Worm (Caenorhabditis elegans) whole organism, L2 larva: ENCODE measurements around the gene fcd-2.
"Not testable (repeated sequence)": the region's sequence is repeated elsewhere in the genome, so short reads cannot be mapped to it uniquely, and the experiment has no call there.

Source experiments
- C34F6.9 ChIP-seq: fragments of 150-350 bp; optimal IDR thresholded peaks from 2 replicates; lab custom pipeline; 2014; ENCODE audit warnings: missing biosample characterization, missing genetic modification characterization
- F13H6.1 ChIP-seq: sonication (generic microtip); optimal IDR thresholded peaks from 2 replicates; lab custom pipeline; 2016; ENCODE audit warnings: missing genetic modification characterization, missing compliant biosample characterization
- R02D3.7 ChIP-seq: fragments of 150-350 bp; optimal IDR thresholded peaks from 2 replicates; lab custom pipeline; 2014; ENCODE audit warnings: missing biosample characterization, missing genetic modification characterization
- Y55F3AM.14 ChIP-seq: fragments of 200-800 bp; sonication (Bioruptor generic); optimal IDR thresholded peaks from 2 replicates; lab custom pipeline; 2018; ENCODE audit warnings: mild to moderate bottlenecking, missing genetic modification characterization, missing compliant biosample characterization
- ZK546.5 ChIP-seq: sonication (generic microtip); optimal IDR thresholded peaks from 2 replicates; lab custom pipeline; 2017; ENCODE audit warnings: missing biosample characterization, missing genetic modification characterization
- alr-1 ChIP-seq: fragments of 150-350 bp; optimal IDR thresholded peaks from 2 replicates; lab custom pipeline; 2014; ENCODE audit warnings: missing biosample characterization, missing genetic modification characterization
- aly-2 ChIP-seq: fragments of 150-350 bp; optimal IDR thresholded peaks from 2 replicates; lab custom pipeline; 2014; ENCODE audit warnings: missing biosample characterization, missing genetic modification characterization
- ama-1 ChIP-seq: fragments of 150-350 bp; optimal IDR thresholded peaks from 2 replicates; lab custom pipeline; 2018; ENCODE audit warnings: inconsistent platforms
- blmp-1 ChIP-seq: sonication (generic microtip); optimal IDR thresholded peaks from 2 replicates; lab custom pipeline; 2017; ENCODE audit warnings: missing genetic modification characterization, mild to moderate bottlenecking, missing compliant biosample characterization, antibody characterized with exemption, moderate library complexity; ENCODE audit not compliant: insufficient read depth
- ceh-16 ChIP-seq: fragments of 150-350 bp; optimal IDR thresholded peaks from 2 replicates; lab custom pipeline; 2014; ENCODE audit warnings: missing biosample characterization, missing genetic modification characterization
- dmd-4 ChIP-seq: sonication (generic microtip); optimal IDR thresholded peaks from 2 replicates; lab custom pipeline; 2017; ENCODE audit warnings: missing biosample characterization, missing genetic modification characterization
- egl-27 ChIP-seq: sonication (generic microtip); optimal IDR thresholded peaks from 3 replicates; lab custom pipeline; 2017; ENCODE audit warnings: missing biosample characterization, missing genetic modification reagents, missing genetic modification characterization
- elt-1 ChIP-seq: fragments of 150-350 bp; optimal IDR thresholded peaks from 2 replicates; lab custom pipeline; 2014; ENCODE audit warnings: missing biosample characterization, missing genetic modification characterization
- lin-11 ChIP-seq: fragments of 150-350 bp; sonication (generic microtip); optimal IDR thresholded peaks from 2 replicates; lab custom pipeline; 2014; ENCODE audit warnings: missing biosample characterization, missing genetic modification characterization, inconsistent platforms, mixed read lengths
- lin-13 ChIP-seq: fragments of 150-350 bp; optimal IDR thresholded peaks from 2 replicates; lab custom pipeline; 2014; ENCODE audit warnings: missing biosample characterization, missing genetic modification reagents, missing genetic modification characterization
- lsy-2 ChIP-seq, 2 experiments: fragments of 150-350 bp in 1 of 2; sonication (generic microtip) in 1 of 2; optimal IDR thresholded peaks; 2 replicates each; lab custom pipeline; 2014 to 2017; ENCODE audit warnings: missing biosample characterization in 2 of 2, missing genetic modification characterization in 2 of 2
- mbf-1 ChIP-seq: sonication (generic microtip); optimal IDR thresholded peaks from 2 replicates; lab custom pipeline; 2017; ENCODE audit warnings: missing biosample characterization, missing genetic modification characterization
- nhr-10 ChIP-seq: sonication (generic microtip); optimal IDR thresholded peaks from 2 replicates; lab custom pipeline; 2017; ENCODE audit warnings: missing biosample characterization, missing genetic modification characterization
- nhr-11 ChIP-seq: fragments of 150-350 bp; optimal IDR thresholded peaks from 2 replicates; lab custom pipeline; 2014; ENCODE audit warnings: missing biosample characterization, missing genetic modification characterization
- nhr-129 ChIP-seq: fragments of 150-350 bp; optimal IDR thresholded peaks from 2 replicates; lab custom pipeline; 2014; ENCODE audit warnings: missing biosample characterization, missing genetic modification characterization
- nhr-23 ChIP-seq: fragments of 150-350 bp; optimal IDR thresholded peaks from 2 replicates; lab custom pipeline; 2014; ENCODE audit warnings: missing biosample characterization, missing genetic modification reagents, missing genetic modification characterization
- nhr-25 ChIP-seq: fragments of 150-350 bp; sonication (generic microtip); optimal IDR thresholded peaks from 3 replicates; lab custom pipeline; 2014; ENCODE audit warnings: missing biosample characterization, missing genetic modification characterization
- nhr-6 ChIP-seq: fragments of 150-350 bp; optimal IDR thresholded peaks from 2 replicates; lab custom pipeline; 2014; ENCODE audit warnings: missing biosample characterization, missing genetic modification characterization
- peb-1 ChIP-seq: fragments of 150-350 bp; optimal IDR thresholded peaks from 2 replicates; lab custom pipeline; 2014; ENCODE audit warnings: missing biosample characterization, missing genetic modification characterization
- sem-4 ChIP-seq: fragments of 150-350 bp; optimal IDR thresholded peaks from 2 replicates; lab custom pipeline; 2014; ENCODE audit warnings: missing biosample characterization, missing genetic modification reagents, missing genetic modification characterization
- sma-9 ChIP-seq, 2 experiments: fragments of 150-350 bp in 1 of 2; sonication (generic microtip) in 1 of 2; optimal IDR thresholded peaks; 2 replicates each; lab custom pipeline; 2014 to 2016; ENCODE audit warnings: missing genetic modification characterization in 2 of 2, mild to moderate bottlenecking in 1 of 2, missing biosample characterization in 1 of 2, missing compliant biosample characterization in 1 of 2, missing genetic modification reagents in 1 of 2, moderate library complexity in 1 of 2
- snpc-4 ChIP-seq: fragments of 150-350 bp; optimal IDR thresholded peaks from 2 replicates; lab custom pipeline; 2014; ENCODE audit warnings: missing biosample characterization, missing genetic modification characterization
- unc-39 ChIP-seq: fragments of 150-350 bp; optimal IDR thresholded peaks from 2 replicates; lab custom pipeline; 2014; ENCODE audit warnings: missing biosample characterization, missing genetic modification characterization
- unc-62 ChIP-seq: fragments of 150-350 bp; optimal IDR thresholded peaks from 2 replicates; lab custom pipeline; 2014; ENCODE audit warnings: missing biosample characterization, missing genetic modification reagents, missing genetic modification characterization
- zag-1 ChIP-seq: fragments of 150-350 bp; optimal IDR thresholded peaks from 2 replicates; lab custom pipeline; 2014; ENCODE audit warnings: missing biosample characterization, missing genetic modification characterization
- ztf-1 ChIP-seq: fragments of 200-800 bp; sonication (Bioruptor generic); conservative IDR thresholded peaks from 2 replicates; pipeline ENCODE4 v1.3.6; 2022; ENCODE audit warnings: missing genetic modification characterization, missing compliant biosample characterization
- ztf-11 ChIP-seq: sonication (generic microtip); optimal IDR thresholded peaks from 2 replicates; lab custom pipeline; 2017; ENCODE audit warnings: missing biosample characterization, missing genetic modification characterization
- ztf-4 ChIP-seq: fragments of 150-350 bp; optimal IDR thresholded peaks from 2 replicates; lab custom pipeline; 2014; ENCODE audit warnings: missing biosample characterization, missing genetic modification characterization

Gene fcd-2

DNA sequence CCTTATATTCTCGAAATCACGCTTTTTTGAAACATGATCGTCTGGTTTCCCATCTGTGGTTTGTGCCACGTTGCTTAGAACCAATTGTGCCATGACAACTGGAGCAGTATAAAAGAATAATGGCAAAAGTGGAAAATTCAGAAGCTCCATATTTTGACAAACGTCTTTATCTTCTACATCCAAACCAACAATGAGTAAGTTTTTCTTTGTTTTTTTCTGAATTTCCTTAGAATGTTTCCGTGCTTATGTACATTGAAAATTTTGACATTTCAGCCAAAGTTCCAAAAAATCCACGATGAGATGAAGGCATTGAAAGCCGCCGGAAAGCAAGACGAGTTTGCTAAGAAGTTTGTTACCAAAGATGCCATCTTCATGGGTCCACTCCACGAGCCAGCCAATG, 19.0 kb upstream of the fcd-2 start, which contains the start of gene Y41E3.6:
Gene Y41E3.6, plus strand, starts transcription at position 301 of the 400 bp plus-strand sequence.
- TF ChIP-seq ceh-16 (tag; lab: Kevin White, UChicago); aly-2 (tag; lab: Kevin White, UChicago); sma-9 (GFP tag; optimal IDR thresholded peaks at IDR 0.05; lab: Kevin White, UChicago); sma-9 (tag; optimal IDR thresholded peaks at IDR 0.05; lab: Kevin White, UChicago): not testable (repeated sequence)

DNA sequence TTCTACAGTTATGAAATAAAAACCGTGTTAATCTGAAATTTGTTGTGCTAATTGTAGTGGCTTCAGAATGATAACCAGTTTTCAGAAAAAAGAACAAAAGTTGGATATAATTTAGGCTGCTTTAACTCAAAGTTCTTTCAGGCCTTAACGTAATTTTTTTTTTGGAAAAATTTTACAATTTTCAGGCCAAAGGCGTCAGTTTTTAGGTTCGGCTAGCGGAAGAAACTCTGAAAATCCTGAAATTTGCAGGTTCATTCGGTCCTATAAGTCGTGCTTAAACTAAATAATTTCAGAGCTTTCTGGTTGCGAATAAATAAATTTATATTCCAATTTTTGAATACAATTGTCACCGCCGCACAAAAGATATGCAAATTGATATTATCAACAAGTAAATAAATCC, 17.3 kb upstream of the fcd-2 start:
- TF ChIP-seq nhr-25 (tag; lab: Kevin White, UChicago) (no peak), ztf-4 (tag; lab: Kevin White, UChicago) (no peak)

DNA sequence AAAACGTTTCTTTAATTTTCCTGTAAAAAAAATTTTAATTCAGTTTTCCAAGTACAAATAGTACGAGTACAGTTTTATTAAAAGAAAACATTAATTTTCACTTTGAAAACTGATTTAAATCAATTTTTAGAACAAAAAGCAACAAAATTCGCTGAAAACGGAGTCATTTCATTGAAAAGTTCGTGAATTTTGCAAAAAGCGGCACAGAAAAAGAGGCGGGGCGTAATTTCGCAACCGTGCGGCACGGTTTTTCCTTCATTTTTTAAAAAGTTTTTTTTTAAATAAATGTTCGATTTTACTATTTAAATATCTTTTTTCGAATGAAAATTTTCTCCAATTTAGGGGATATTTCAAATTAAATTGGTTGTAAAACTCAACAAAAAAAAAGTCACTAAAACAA, 14.3 kb upstream of the fcd-2 start:
- no peak for TF ChIP-seq blmp-1 (tag; lab: Kevin White, UChicago)
- no peak for TF ChIP-seq nhr-10 (tag; lab: Kevin White, UChicago)
- no peak for TF ChIP-seq R02D3.7 (tag; lab: Kevin White, UChicago)
- no peak for TF ChIP-seq nhr-25 (tag; lab: Kevin White, UChicago)
- no peak for TF ChIP-seq egl-27 (tag; lab: Kevin White, UChicago)

DNA sequence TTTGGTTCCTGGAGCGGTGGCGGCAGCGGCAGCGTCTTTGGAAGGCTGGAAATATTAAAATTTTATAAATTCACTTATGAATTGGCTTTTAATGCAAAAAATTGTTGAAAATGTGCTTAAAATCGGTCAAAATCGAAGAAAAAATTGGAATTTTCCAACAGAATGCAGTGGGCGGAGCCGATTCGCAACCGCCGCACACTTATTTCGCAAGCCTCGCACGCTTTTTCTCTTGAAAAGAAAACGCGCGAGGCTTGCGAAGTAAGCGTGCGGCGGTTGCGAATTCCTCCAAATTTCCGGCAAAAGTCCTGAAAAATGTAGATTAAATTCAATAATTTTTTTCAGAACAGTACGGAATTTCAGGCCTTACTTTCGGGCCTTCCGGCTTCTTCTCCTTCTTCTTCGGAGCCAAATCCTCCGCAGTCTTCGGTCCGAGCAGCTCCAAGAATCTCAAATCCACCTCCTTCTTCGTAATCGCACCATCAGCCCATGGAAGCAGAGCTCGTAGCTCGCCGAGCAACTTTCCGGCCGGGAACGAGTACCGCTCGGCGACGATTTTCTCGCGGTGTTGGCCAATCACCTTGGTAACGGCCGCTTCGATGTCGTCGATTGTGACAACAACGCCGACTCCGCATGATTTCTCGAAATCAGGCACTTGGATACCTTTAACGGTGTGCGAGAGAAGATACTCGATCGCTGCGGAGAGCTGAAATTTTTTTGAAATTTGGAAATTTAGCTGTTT, 13.2 kb upstream of the fcd-2 start:
- TF ChIP-seq sem-4: no peak
- no peak for TF ChIP-seq nhr-23
- no peak for TF ChIP-seq snpc-4
- no peak for TF ChIP-seq Y55F3AM.14 (GFP tag; lab: Kevin White, UChicago)
- no peak for TF ChIP-seq lsy-2 (tag; optimal IDR thresholded peaks at IDR 0.05; lab: Kevin White, UChicago)
- TF ChIP-seq ama-1: no peak
- no peak for TF ChIP-seq unc-62 (GFP tag; lab: Kevin White, UChicago)
- no peak for TF ChIP-seq sma-9 (GFP tag; optimal IDR thresholded peaks at IDR 0.05; lab: Kevin White, UChicago)
- TF ChIP-seq sma-9 (tag; optimal IDR thresholded peaks at IDR 0.05; lab: Kevin White, UChicago): no peak
- no peak for TF ChIP-seq nhr-6 (tag; lab: Kevin White, UChicago)
- TF ChIP-seq dmd-4: no peak
- TF ChIP-seq ZK546.5 (tag; lab: Kevin White, UChicago): no peak
- TF ChIP-seq unc-39 (tag; lab: Kevin White, UChicago): no peak
- TF ChIP-seq zag-1 (tag; lab: Kevin White, UChicago): no peak
- no peak for TF ChIP-seq ztf-1 (GFP tag; lab: Robert Waterston, UW)
- no peak for TF ChIP-seq alr-1 (tag; lab: Kevin White, UChicago)

DNA sequence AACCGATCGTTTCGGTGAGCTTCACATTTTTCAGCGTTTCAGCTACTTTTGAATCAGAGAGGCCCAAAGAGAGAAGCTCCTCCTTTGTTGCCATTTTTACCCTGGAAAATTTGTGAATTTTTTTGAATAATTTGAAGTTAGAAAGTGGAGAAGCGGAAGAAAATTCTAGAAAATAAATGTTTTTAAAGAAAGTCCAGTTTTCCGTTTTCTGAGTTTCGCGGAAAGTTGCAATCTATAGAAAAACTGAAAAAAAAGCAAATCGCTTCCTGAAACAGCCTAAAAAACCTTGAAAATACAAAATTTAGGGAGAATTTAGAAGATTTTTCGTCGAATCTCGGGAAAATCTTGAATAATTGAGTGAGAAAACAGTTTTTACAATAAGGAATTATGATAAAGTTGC, 12.4 kb upstream of the fcd-2 start, which contains the start of gene qars-1:
Gene qars-1, minus strand, starts transcription at position 101 of the 400 bp plus-strand sequence.
- TF ChIP-seq unc-39 (tag; lab: Kevin White, UChicago) (no peak), nhr-129 (tag; lab: Kevin White, UChicago) (no peak), lin-11 (tag; lab: Kevin White, UChicago) (no peak), nhr-11 (no peak), mbf-1 (tag; lab: Kevin White, UChicago) (no peak), nhr-10 (tag; lab: Kevin White, UChicago) (no peak), unc-62 (GFP tag; lab: Kevin White, UChicago) (no peak), C34F6.9 (tag; lab: Kevin White, UChicago) (no peak), peb-1 (tag; lab: Kevin White, UChicago) (no peak), ztf-1 (GFP tag; lab: Robert Waterston, UW) (no peak), ztf-4 (tag; lab: Kevin White, UChicago) (no peak), lin-13 (GFP tag; lab: Kevin White, UChicago) (no peak), egl-27 (tag; lab: Kevin White, UChicago) (no peak), alr-1 (tag; lab: Kevin White, UChicago) (no peak), R02D3.7 (tag; lab: Kevin White, UChicago) (no peak), elt-1 (tag; lab: Kevin White, UChicago) (no peak), F13H6.1 (tag; lab: Kevin White, UChicago) (no peak), ztf-11 (tag; lab: Kevin White, UChicago) (no peak), dmd-4 (no peak)
